Worm (Caenorhabditis elegans) whole organism, mixed stage, embryonic: Measurements from ENCODE around the gene chil-14.

Source experiments
- M03D4.4 ChIP-seq: sonication (generic microtip); optimal IDR thresholded peaks from 2 replicates; lab custom pipeline; 2017; ENCODE audit warnings: mild to moderate bottlenecking, missing genetic modification characterization, missing compliant biosample characterization
- ceh-39 ChIP-seq: fragments of 150-350 bp; optimal IDR thresholded peaks from 2 replicates; lab custom pipeline; 2014; ENCODE audit warnings: missing biosample characterization, missing genetic modification characterization
- nhr-237 ChIP-seq: fragments of 150-350 bp; optimal IDR thresholded peaks from 2 replicates; lab custom pipeline; 2014; ENCODE audit warnings: missing biosample characterization, missing genetic modification characterization
- snpc-4 ChIP-seq: fragments of 150-350 bp; optimal IDR thresholded peaks from 2 replicates; lab custom pipeline; 2014; ENCODE audit warnings: missing biosample characterization, missing genetic modification characterization
- unc-39 ChIP-seq: fragments of 150-350 bp; optimal IDR thresholded peaks from 2 replicates; lab custom pipeline; 2014; ENCODE audit warnings: missing biosample characterization, missing genetic modification characterization
- unc-62 ChIP-seq: fragments of 150-350 bp; optimal IDR thresholded peaks from 2 replicates; lab custom pipeline; 2014; ENCODE audit warnings: missing biosample characterization, missing genetic modification reagents, missing genetic modification characterization
- ztf-11 ChIP-seq: fragments of 150-350 bp; optimal IDR thresholded peaks from 2 replicates; lab custom pipeline; 2014; ENCODE audit warnings: missing biosample characterization, missing genetic modification characterization

DNA sequence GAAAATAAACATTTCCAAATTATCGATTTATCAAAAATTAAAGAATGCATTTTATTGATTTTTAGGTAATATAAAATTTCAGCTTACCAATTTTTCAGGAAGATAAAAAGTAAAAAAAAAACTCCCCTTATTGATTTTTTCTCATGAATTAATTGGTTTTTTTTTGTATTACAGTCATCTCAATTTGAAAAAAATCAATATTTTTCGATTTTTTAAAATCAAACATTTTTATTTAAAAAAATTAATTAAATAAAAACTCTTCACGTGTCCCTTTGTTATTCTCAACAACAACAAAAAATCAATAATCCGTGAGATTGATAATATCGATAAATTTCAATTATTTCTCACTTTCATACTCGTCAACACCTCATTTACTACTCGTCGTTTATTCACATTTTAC lies 40.5 kb downstream of the chil-14 start, which contains the start of gene C38C3.3:
- TF ChIP-seq ceh-39 (tag; lab: Kevin White, UChicago) (no peak), snpc-4 (no peak), unc-39 (tag; lab: Kevin White, UChicago) (no peak), unc-62 (GFP tag; lab: Kevin White, UChicago) (no peak), M03D4.4 (tag; lab: Kevin White, UChicago) (no peak), ztf-11 (tag; lab: Kevin White, UChicago) (no peak), nhr-237 (tag; lab: Kevin White, UChicago) (no peak)
